Worm (Caenorhabditis elegans) whole organism, early embryonic: ENCODE data around the gene ZK1240.11.

Experiments used
- ama-1 ChIP-seq: fragments of 150-350 bp; optimal IDR thresholded peaks from 2 replicates; lab custom pipeline; 2014
- ceh-36 ChIP-seq: sonication (generic microtip); optimal IDR thresholded peaks from 2 replicates; lab custom pipeline; 2016; ENCODE audit warnings: missing genetic modification characterization, inconsistent platforms, missing compliant biosample characterization
- hnd-1 ChIP-seq: sonication (generic microtip); optimal IDR thresholded peaks from 2 replicates; lab custom pipeline; 2016; ENCODE audit warnings: missing genetic modification characterization, missing compliant biosample characterization
- tbx-11 ChIP-seq: fragments of 200-800 bp; sonication (Bioruptor generic); IDR thresholded peaks from 2 replicates; pipeline ENCODE4 v1.3.6; 2022; ENCODE audit warnings: missing genetic modification characterization, missing compliant biosample characterization
- tra-4 ChIP-seq: sonication (generic microtip); optimal IDR thresholded peaks from 2 replicates; lab custom pipeline; 2017; ENCODE audit warnings: missing genetic modification characterization, missing compliant biosample characterization

- TF ChIP-seq tbx-11 (no peak), ceh-36 (tag; lab: Kevin White, UChicago) (no peak), hnd-1 (tag; lab: Kevin White, UChicago) (no peak), ama-1 (no peak), tra-4 (tag; lab: Kevin White, UChicago) (no peak)
Observed at ce11 chrII:2366623-2367365, 41.7 kb downstream of the ZK1240.11 start, which contains the start of the genes F43C11.12 and F16G10.5.
